Worm (Caenorhabditis elegans) whole organism, late embryonic: ENCODE results near the gene F13C5.1.

Source experiments
- ceh-14 ChIP-seq: sonication (generic microtip); optimal IDR thresholded peaks from 2 replicates; lab custom pipeline; 2016; ENCODE audit warnings: missing genotype, missing genetic modification characterization, missing compliant biosample characterization
- ceh-18 ChIP-seq: sonication (generic microtip); optimal IDR thresholded peaks from 2 replicates; lab custom pipeline; 2016; ENCODE audit warnings: missing genetic modification characterization, missing compliant biosample characterization
- ceh-19 ChIP-seq: fragments of 200-800 bp; sonication (Bioruptor generic); optimal IDR thresholded peaks from 2 replicates; lab custom pipeline; 2018; ENCODE audit warnings: mild to moderate bottlenecking, missing genetic modification characterization, missing compliant biosample characterization
- ceh-22 ChIP-seq: sonication (generic microtip); optimal IDR thresholded peaks from 2 replicates; lab custom pipeline; 2017; ENCODE audit warnings: missing biosample characterization, missing genetic modification characterization
- ceh-34 ChIP-seq: sonication (generic microtip); optimal IDR thresholded peaks from 2 replicates; lab custom pipeline; 2016; ENCODE audit warnings: mild to moderate bottlenecking, missing genetic modification characterization, missing compliant biosample characterization
- ceh-6 ChIP-seq: fragments of 200-800 bp; sonication (Bioruptor generic); optimal IDR thresholded peaks from 2 replicates; lab custom pipeline; 2018; ENCODE audit warnings: mild to moderate bottlenecking, missing genetic modification characterization, missing compliant biosample characterization
- ceh-9 ChIP-seq: sonication (generic microtip); optimal IDR thresholded peaks from 2 replicates; lab custom pipeline; 2016; ENCODE audit warnings: mild to moderate bottlenecking, missing genetic modification characterization, inconsistent platforms, missing compliant biosample characterization
- che-1 ChIP-seq: sonication (generic microtip); optimal IDR thresholded peaks from 2 replicates; lab custom pipeline; 2016; ENCODE audit warnings: mild to moderate bottlenecking, missing genetic modification characterization, missing compliant biosample characterization
- elt-2 ChIP-seq: sonication (generic microtip); optimal IDR thresholded peaks from 2 replicates; lab custom pipeline; 2016; ENCODE audit warnings: missing genetic modification reagents, missing genetic modification characterization, missing compliant biosample characterization
- elt-4 ChIP-seq: sonication (generic microtip); optimal IDR thresholded peaks from 2 replicates; lab custom pipeline; 2016; ENCODE audit warnings: missing genetic modification characterization, missing compliant biosample characterization
- fkh-10 ChIP-seq: fragments of 150-350 bp; optimal IDR thresholded peaks from 2 replicates; lab custom pipeline; 2014; ENCODE audit warnings: missing biosample characterization, missing genetic modification reagents, missing genetic modification characterization
- fkh-6 ChIP-seq: sonication (generic microtip); optimal IDR thresholded peaks from 2 replicates; lab custom pipeline; 2016; ENCODE audit warnings: missing genetic modification characterization, missing compliant biosample characterization
- hlh-13 ChIP-seq: fragments of 200-800 bp; sonication (Bioruptor generic); optimal IDR thresholded peaks from 2 replicates; lab custom pipeline; 2018; ENCODE audit warnings: mild to moderate bottlenecking, missing genetic modification characterization, missing compliant biosample characterization
- hlh-30 ChIP-seq: sonication (generic microtip); optimal IDR thresholded peaks from 2 replicates; lab custom pipeline; 2017; ENCODE audit warnings: antibody characterized with exemption, missing genetic modification characterization, missing compliant biosample characterization; ENCODE audit not compliant: insufficient read depth
- hlh-6 ChIP-seq: sonication (generic microtip); optimal IDR thresholded peaks from 2 replicates; lab custom pipeline; 2016; ENCODE audit warnings: missing genotype, missing genetic modification characterization, missing compliant biosample characterization
- hlh-8 ChIP-seq: sonication (generic microtip); optimal IDR thresholded peaks from 2 replicates; lab custom pipeline; 2016; ENCODE audit warnings: missing genotype, missing genetic modification characterization, missing compliant biosample characterization
- lin-11 ChIP-seq: fragments of 200-800 bp; sonication (Bioruptor generic); optimal IDR thresholded peaks from 2 replicates; lab custom pipeline; 2018; ENCODE audit warnings: mild to moderate bottlenecking, missing genetic modification characterization, missing compliant biosample characterization
- madf-2 ChIP-seq: sonication (generic microtip); optimal IDR thresholded peaks from 2 replicates; lab custom pipeline; 2017; ENCODE audit warnings: missing genetic modification characterization, missing compliant biosample characterization
- mec-3 ChIP-seq: sonication (generic microtip); optimal IDR thresholded peaks from 2 replicates; lab custom pipeline; 2016; ENCODE audit warnings: borderline replicate concordance, missing genetic modification characterization, missing compliant biosample characterization
- pha-2 ChIP-seq: sonication (generic microtip); optimal IDR thresholded peaks from 2 replicates; lab custom pipeline; 2017; ENCODE audit warnings: mild to moderate bottlenecking, missing genetic modification characterization, missing compliant biosample characterization
- pha-4 ChIP-seq: fragments of 150-350 bp; optimal IDR thresholded peaks from 2 replicates; lab custom pipeline; 2018; ENCODE audit warnings: missing biosample characterization, missing genetic modification reagents, missing genetic modification characterization
- pros-1 ChIP-seq: fragments of 150-350 bp; optimal IDR thresholded peaks from 2 replicates; lab custom pipeline; 2014; ENCODE audit warnings: missing biosample characterization, missing genetic modification reagents, missing genetic modification characterization
- sdc-2 ChIP-seq: sonication (generic microtip); optimal IDR thresholded peaks from 2 replicates; lab custom pipeline; 2016; ENCODE audit warnings: missing genotype, missing genetic modification characterization, missing compliant biosample characterization
- syd-9 ChIP-seq: sonication (generic microtip); optimal IDR thresholded peaks from 2 replicates; lab custom pipeline; 2016; ENCODE audit warnings: mild to moderate bottlenecking, missing genetic modification characterization, moderate library complexity, missing compliant biosample characterization
- tbx-7 ChIP-seq: sonication (generic microtip); optimal IDR thresholded peaks from 2 replicates; lab custom pipeline; 2016; ENCODE audit warnings: missing genotype, missing genetic modification characterization, missing compliant biosample characterization
- unc-55 ChIP-seq: sonication (generic microtip); optimal IDR thresholded peaks from 2 replicates; lab custom pipeline; 2017; ENCODE audit warnings: missing biosample characterization, missing genetic modification reagents, missing genetic modification characterization
- ztf-16 ChIP-seq: sonication (generic microtip); optimal IDR thresholded peaks from 2 replicates; lab custom pipeline; 2017; ENCODE audit warnings: missing genetic modification characterization, missing compliant biosample characterization

The F13C5.1 gene

ce11 chrX:642817-643216 lies 40.9 kb downstream of the F13C5.1 start:
- TF ChIP-seq unc-55 (GFP tag; lab: Kevin White, UChicago) (no peak), ceh-9 (no peak), fkh-6 (tag; lab: Kevin White, UChicago) (no peak)

- TF ChIP-seq ceh-9: no peak
- TF ChIP-seq hlh-13: no peak
- TF ChIP-seq ceh-14 (tag; lab: Kevin White, UChicago): no peak
Measured at ce11 chrX:645589-645988, 43.6 kb downstream of the F13C5.1 start.

- TF ChIP-seq ceh-19 (no peak), pha-4 (no peak), pha-2 (no peak), elt-4 (no peak), hlh-13 (no peak), ztf-16 (tag; lab: Kevin White, UChicago) (no peak), tbx-7 (tag; lab: Kevin White, UChicago) (no peak), sdc-2 (tag; lab: Kevin White, UChicago) (no peak), che-1 (tag; lab: Kevin White, UChicago) (no peak), ceh-18 (tag; lab: Kevin White, UChicago) (no peak), ceh-6 (GFP tag; lab: Kevin White, UChicago) (no peak)
Measured at ce11 chrX:646493-646892, 44.5 kb downstream of the F13C5.1 start.

ce11 chrX:651616-652015 lies 49.7 kb downstream of the F13C5.1 start:
- no peak for TF ChIP-seq madf-2
- TF ChIP-seq hlh-6: no peak
- no peak for TF ChIP-seq hlh-8
- TF ChIP-seq hlh-30: no peak
- TF ChIP-seq lin-11: no peak
- TF ChIP-seq syd-9 (tag; lab: Kevin White, UChicago): no peak
- TF ChIP-seq elt-2 (tag; lab: Kevin White, UChicago): no peak
- TF ChIP-seq mec-3 (tag; lab: Kevin White, UChicago): no peak
- no peak for TF ChIP-seq ceh-9
- TF ChIP-seq ceh-6 (GFP tag; lab: Kevin White, UChicago): no peak
- TF ChIP-seq sdc-2 (tag; lab: Kevin White, UChicago): no peak
- no peak for TF ChIP-seq fkh-10 (GFP tag; lab: Kevin White, UChicago)
- no peak for TF ChIP-seq pros-1 (tag; lab: Kevin White, UChicago)
- no peak for TF ChIP-seq ceh-22
- TF ChIP-seq tbx-7 (tag; lab: Kevin White, UChicago): no peak
- no peak for TF ChIP-seq ceh-34 (tag; lab: Kevin White, UChicago)
- TF ChIP-seq ztf-16 (tag; lab: Kevin White, UChicago): no peak
